Worm (Caenorhabditis elegans) whole organism, L1 larva: ENCODE results near the gene htz-1.

Experiments
- alr-1 ChIP-seq: fragments of 200-800 bp; sonication (Bioruptor generic); optimal IDR thresholded peaks from 2 replicates; lab custom pipeline; 2018; ENCODE audit warnings: borderline replicate concordance, mild to moderate bottlenecking, missing genetic modification characterization, missing compliant biosample characterization
- aly-2 ChIP-seq: fragments of 150-350 bp; optimal IDR thresholded peaks from 2 replicates; lab custom pipeline; 2014; ENCODE audit warnings: missing biosample characterization, missing genetic modification characterization
- ceh-8 ChIP-seq: fragments of 200-800 bp; sonication (Bioruptor generic); optimal IDR thresholded peaks from 2 replicates; lab custom pipeline; 2018; ENCODE audit warnings: mild to moderate bottlenecking, missing genetic modification characterization, moderate library complexity, missing compliant biosample characterization
- ceh-82 ChIP-seq, 3 experiments: fragments of 150-350 bp in 1 of 3; sonication (generic microtip) in 2 of 3; optimal IDR thresholded peaks; 2 replicates each; lab custom pipeline; 2014 to 2017; ENCODE audit warnings: missing biosample characterization in 3 of 3, missing genetic modification characterization in 3 of 3
- efl-1 ChIP-seq, 4 experiments: fragments of 150-350 bp; optimal IDR thresholded peaks in 3 of 4; peaks in 1 of 4; 1 replicate in 1 of 4; 2 replicates in 3 of 4; lab custom pipeline; 2014; ENCODE audit warnings: missing biosample characterization in 2 of 4, missing genetic modification characterization in 2 of 4, missing genetic modification reagents in 2 of 4
- elt-3 ChIP-seq, 6 experiments: fragments of 150-350 bp in 1 of 6; sonication (generic microtip); optimal IDR thresholded peaks; 2 replicates each; lab custom pipeline; 2017 to 2018; ENCODE audit warnings: missing biosample characterization in 6 of 6, missing genetic modification characterization in 6 of 6, inconsistent platforms in 1 of 6
- ets-5 ChIP-seq: fragments of 200-800 bp; sonication (Bioruptor generic); IDR thresholded peaks from 2 replicates; pipeline ENCODE4 v1.3.6; 2022; ENCODE audit warnings: missing genetic modification characterization, missing compliant biosample characterization
- fos-1 ChIP-seq: fragments of 150-350 bp; optimal IDR thresholded peaks from 2 replicates; lab custom pipeline; 2014; ENCODE audit warnings: missing biosample characterization, missing genetic modification characterization
- isw-1 ChIP-seq: fragments of 200-800 bp; sonication (Bioruptor generic); IDR thresholded peaks from 2 replicates; pipeline ENCODE4 v1.3.6; 2022; ENCODE audit warnings: missing genetic modification characterization, missing compliant biosample characterization
- jun-1 ChIP-seq: fragments of 150-350 bp; optimal IDR thresholded peaks from 2 replicates; lab custom pipeline; 2014; ENCODE audit warnings: missing biosample characterization, missing genetic modification reagents, missing genetic modification characterization
- lin-13 ChIP-seq: fragments of 150-350 bp; optimal IDR thresholded peaks from 2 replicates; lab custom pipeline; 2014; ENCODE audit warnings: missing biosample characterization, missing genetic modification reagents, missing genetic modification characterization
- lin-35 ChIP-seq, 2 experiments: fragments of 150-350 bp; optimal IDR thresholded peaks; 2 replicates each; lab custom pipeline; 2014; ENCODE audit warnings: missing biosample characterization in 2 of 2, missing genetic modification characterization in 2 of 2, missing genetic modification reagents in 2 of 2
- lir-3 ChIP-seq: sonication (generic microtip); optimal IDR thresholded peaks from 2 replicates; lab custom pipeline; 2016; ENCODE audit warnings: mild to moderate bottlenecking, missing genetic modification characterization, moderate library complexity, missing compliant biosample characterization; ENCODE audit not compliant: poor library complexity
- mab-9 ChIP-seq: fragments of 200-800 bp; sonication (Bioruptor generic); IDR thresholded peaks from 2 replicates; pipeline ENCODE4 v1.3.6; 2022; ENCODE audit warnings: missing genetic modification reagents, missing genetic modification characterization, missing compliant biosample characterization
- mef-2 ChIP-seq: fragments of 150-350 bp; optimal IDR thresholded peaks from 2 replicates; lab custom pipeline; 2014; ENCODE audit warnings: missing biosample characterization, missing genetic modification characterization
- nhr-12 ChIP-seq: sonication (generic microtip); optimal IDR thresholded peaks from 2 replicates; lab custom pipeline; 2017; ENCODE audit warnings: missing biosample characterization, missing genetic modification characterization
- nhr-20 ChIP-seq: sonication (generic microtip); optimal IDR thresholded peaks from 2 replicates; lab custom pipeline; 2016; ENCODE audit warnings: mild to moderate bottlenecking, missing genetic modification characterization, missing compliant biosample characterization
- nhr-237 ChIP-seq: fragments of 150-350 bp; optimal IDR thresholded peaks from 2 replicates; lab custom pipeline; 2014; ENCODE audit warnings: missing biosample characterization, missing genetic modification characterization
- nhr-28 ChIP-seq: fragments of 150-350 bp; optimal IDR thresholded peaks from 2 replicates; lab custom pipeline; 2014; ENCODE audit warnings: missing biosample characterization, missing genetic modification characterization
- nhr-47 ChIP-seq: sonication (generic microtip); optimal IDR thresholded peaks from 2 replicates; lab custom pipeline; 2016; ENCODE audit warnings: mild to moderate bottlenecking, missing genetic modification characterization, moderate library complexity, missing compliant biosample characterization
- nhr-84 ChIP-seq: sonication (generic microtip); optimal IDR thresholded peaks from 2 replicates; lab custom pipeline; 2017; ENCODE audit warnings: missing biosample characterization, missing genetic modification characterization
- nhr-85 ChIP-seq: sonication (generic microtip); peaks from one replicate; lab custom pipeline; 2016; ENCODE audit warnings: missing genetic modification characterization, inconsistent platforms, missing compliant biosample characterization
- nhr-90 ChIP-seq: sonication (generic microtip); optimal IDR thresholded peaks from 2 replicates; lab custom pipeline; 2016; ENCODE audit warnings: mild to moderate bottlenecking, missing genetic modification characterization, missing compliant biosample characterization; ENCODE audit not compliant: poor library complexity
- pag-3 ChIP-seq: sonication (generic microtip); optimal IDR thresholded peaks from 2 replicates; lab custom pipeline; 2017; ENCODE audit warnings: missing genetic modification characterization, mild to moderate bottlenecking, missing compliant biosample characterization, antibody characterized with exemption, borderline replicate concordance; ENCODE audit not compliant: insufficient read depth
- pqm-1 ChIP-seq: sonication (generic microtip); optimal IDR thresholded peaks from 3 replicates; lab custom pipeline; 2017; ENCODE audit warnings: missing biosample characterization, missing genetic modification characterization
- rnt-1 ChIP-seq: sonication (generic microtip); optimal IDR thresholded peaks from 2 replicates; lab custom pipeline; 2016; ENCODE audit warnings: mild to moderate bottlenecking, missing genetic modification characterization, moderate library complexity, missing compliant biosample characterization
- skn-1 ChIP-seq: fragments of 150-350 bp; optimal IDR thresholded peaks from 2 replicates; lab custom pipeline; 2014; ENCODE audit warnings: missing biosample characterization, missing genetic modification characterization
- sox-4 ChIP-seq: sonication (generic microtip); optimal IDR thresholded peaks from 2 replicates; lab custom pipeline; 2016; ENCODE audit warnings: missing genetic modification characterization, missing compliant biosample characterization
- sup-37 ChIP-seq: fragments of 200-800 bp; sonication (Bioruptor generic); optimal IDR thresholded peaks from 2 replicates; lab custom pipeline; 2018; ENCODE audit warnings: mild to moderate bottlenecking, missing genetic modification characterization, missing compliant biosample characterization
- tbx-2 ChIP-seq: sonication (generic microtip); optimal IDR thresholded peaks from 2 replicates; lab custom pipeline; 2016; ENCODE audit warnings: missing genetic modification characterization, missing compliant biosample characterization
- unc-130 ChIP-seq: fragments of 150-350 bp; optimal IDR thresholded peaks from 2 replicates; lab custom pipeline; 2017; ENCODE audit warnings: missing biosample characterization, missing genetic modification characterization, inconsistent platforms
- unc-30 ChIP-seq: sonication (generic microtip); optimal IDR thresholded peaks from 2 replicates; lab custom pipeline; 2017; ENCODE audit warnings: missing biosample characterization, missing genetic modification characterization
- unc-62 ChIP-seq: fragments of 150-350 bp; optimal IDR thresholded peaks from 2 replicates; lab custom pipeline; 2014; ENCODE audit warnings: missing biosample characterization, missing genetic modification reagents, missing genetic modification characterization
- unc-86 ChIP-seq: sonication (generic microtip); optimal IDR thresholded peaks from 2 replicates; lab custom pipeline; 2016; ENCODE audit warnings: missing genetic modification characterization, missing compliant biosample characterization
- vab-15 ChIP-seq: sonication (generic microtip); optimal IDR thresholded peaks from 2 replicates; lab custom pipeline; 2017; ENCODE audit warnings: missing genotype, mild to moderate bottlenecking, missing genetic modification characterization, missing compliant biosample characterization
- xbp-1 ChIP-seq: sonication (generic microtip); optimal IDR thresholded peaks from 2 replicates; lab custom pipeline; 2016; ENCODE audit warnings: missing genetic modification characterization, missing compliant biosample characterization
- zip-4 ChIP-seq: fragments of 200-800 bp; sonication (Bioruptor generic); optimal IDR thresholded peaks from 2 replicates; lab custom pipeline; 2018; ENCODE audit warnings: mild to moderate bottlenecking, missing genetic modification characterization, moderate library complexity, missing compliant biosample characterization
- ztf-11 ChIP-seq, 2 experiments: sonication (generic microtip); optimal IDR thresholded peaks; 2 replicates each; lab custom pipeline; 2016 to 2017; ENCODE audit warnings: missing genetic modification characterization in 2 of 2, missing biosample characterization in 1 of 2, missing compliant biosample characterization in 1 of 2

htz-1 gene

ce11 chrIV:4446884-4447283, 868 bp downstream of the htz-1 start (continued):
- TF ChIP-seq mab-9 (GFP tag; lab: Robert Waterston, UW), result no peak
- TF ChIP-seq rnt-1, result peak; percentile 41
- no peak for TF ChIP-seq pqm-1
- no peak for TF ChIP-seq unc-30 (tag; lab: Kevin White, UChicago)
- TF ChIP-seq lin-13 (GFP tag; lab: Kevin White, UChicago), result no peak
- TF ChIP-seq tbx-2 (tag; lab: Kevin White, UChicago), result no peak
- no peak for TF ChIP-seq sox-4 (tag; lab: Kevin White, UChicago)
- peak; percentile 46 to 59 for TF ChIP-seq lin-35 (GFP tag; optimal IDR thresholded peaks at IDR 0.05; lab: Kevin White, UChicago)
- TF ChIP-seq, all 84 proteins: peak for 26

ce11 chrIV:4447284-4447366, 1.1 kb downstream of the htz-1 start, which contains the start of gene chat-1:
Gene chat-1, plus strand, starts transcription at chrIV:4447331.
- TF ChIP-seq nhr-28 (tag; lab: Kevin White, UChicago) (no peak), nhr-20 (tag; lab: Kevin White, UChicago) (no peak), nhr-12 (tag; lab: Kevin White, UChicago) (no peak), pqm-1 (no peak), xbp-1 (tag; lab: Kevin White, UChicago) (no peak), zip-4 (no peak), ztf-11 (tag; optimal IDR thresholded peaks at IDR 0.05; lab: Kevin White, UChicago) (no peak), elt-3 (tag; optimal IDR thresholded peaks at IDR 0.05; lab: Kevin White, UChicago) (no peak), lir-3 (tag; lab: Kevin White, UChicago) (no peak), jun-1 (tag; lab: Kevin White, UChicago) (no peak), nhr-237 (no peak), skn-1 (tag; lab: Kevin White, UChicago) (no peak)

DNA sequence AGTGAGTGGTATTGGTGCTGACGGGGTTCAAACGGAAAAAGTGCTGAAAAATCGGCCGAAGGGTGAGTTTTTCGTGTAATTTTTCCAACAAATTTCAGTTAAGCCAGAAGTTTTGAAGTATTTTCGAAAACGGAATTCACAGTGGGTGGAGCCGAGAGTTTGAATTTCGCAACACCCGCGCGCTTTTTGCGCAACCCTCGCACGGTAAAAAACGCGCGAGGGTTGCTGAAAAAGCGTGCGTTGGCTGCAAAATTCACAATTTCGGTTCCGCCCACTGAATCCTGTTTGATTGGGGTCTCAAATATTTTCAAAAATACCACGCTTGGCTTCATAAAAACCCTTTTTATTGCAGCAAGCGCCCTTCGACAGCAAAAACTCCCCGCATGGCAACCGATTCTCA, 1.4 kb downstream of the htz-1 start:
- TF ChIP-seq unc-86 (tag; lab: Kevin White, UChicago) (no peak), lin-35 (GFP tag; optimal IDR thresholded peaks at IDR 0.05; lab: Kevin White, UChicago) (no peak), unc-130 (tag; lab: Kevin White, UChicago) (no peak), nhr-90 (no peak)

DNA sequence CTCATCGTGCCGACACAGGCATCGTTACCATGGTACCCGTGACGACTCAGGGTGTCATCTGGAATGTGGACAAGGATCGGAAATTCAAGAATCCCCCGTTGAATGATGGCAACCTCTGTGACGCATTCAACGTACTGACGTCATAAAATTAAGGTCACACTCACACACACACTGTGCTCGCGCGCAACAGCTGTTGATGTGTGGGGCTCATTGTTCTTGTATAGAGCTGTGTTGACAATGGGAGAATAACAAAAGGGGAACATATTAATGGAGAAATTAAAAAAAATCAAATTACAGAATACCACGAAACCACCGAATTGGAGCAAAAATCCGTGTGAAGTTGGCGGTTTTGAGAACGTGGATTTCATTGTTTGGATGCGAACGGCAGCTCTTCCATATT, 2.3 kb downstream of the htz-1 start:
- TF ChIP-seq vab-15 (tag; lab: Kevin White, UChicago), result no peak
- TF ChIP-seq sup-37 (GFP tag; lab: Kevin White, UChicago), result no peak
- no peak for TF ChIP-seq nhr-90
- TF ChIP-seq ets-5 (GFP tag; lab: Robert Waterston, UW), result no peak
- no peak for TF ChIP-seq nhr-28 (tag; lab: Kevin White, UChicago)
- TF ChIP-seq efl-1 (optimal IDR thresholded peaks at IDR 0.05; lab: Kevin White, UChicago), result no peak
- peak in 1 of 2 experiments; percentile 52 for TF ChIP-seq efl-1 (GFP tag; optimal IDR thresholded peaks at IDR 0.05 in 1 of 2; lab: Kevin White, UChicago)
- TF ChIP-seq isw-1 (GFP tag; lab: Robert Waterston, UW), result no peak
- peak; percentile 88 for TF ChIP-seq alr-1 (tag; lab: Kevin White, UChicago)
- TF ChIP-seq pag-3 (tag; lab: Kevin White, UChicago), result no peak
- no peak for TF ChIP-seq sox-4 (tag; lab: Kevin White, UChicago)

DNA sequence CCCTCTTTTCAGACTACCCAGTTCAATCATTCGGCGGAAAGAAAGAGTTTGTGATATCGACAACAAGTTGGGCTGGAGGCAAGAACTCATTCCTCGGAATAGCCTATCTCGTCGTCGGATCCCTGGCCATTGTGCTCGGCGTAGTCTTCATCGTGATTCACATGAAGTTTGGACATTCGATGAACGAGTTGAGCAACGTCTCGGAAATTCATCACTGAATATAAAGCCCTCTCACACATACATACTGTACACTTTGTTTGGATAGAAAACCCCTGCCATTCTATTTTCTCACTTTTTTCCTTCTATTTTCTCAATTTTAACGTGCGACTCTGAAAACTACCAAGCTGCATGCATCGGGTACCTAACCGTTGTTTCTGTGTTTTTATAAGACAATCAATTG, 3.4 kb downstream of the htz-1 start, which contains the start of gene R08C7.12:
TSS of gene R08C7.12 (plus strand) at position 301 of the 400 bp plus-strand sequence.
- TF ChIP-seq nhr-237 (no peak), nhr-85 (tag; lab: Kevin White, UChicago) (no peak), pag-3 (tag; lab: Kevin White, UChicago) (no peak), nhr-84 (tag; lab: Kevin White, UChicago) (no peak), fos-1 (tag; lab: Kevin White, UChicago) (no peak), aly-2 (tag; lab: Kevin White, UChicago) (no peak), unc-62 (GFP tag; lab: Kevin White, UChicago) (no peak), ceh-8 (GFP tag; lab: Kevin White, UChicago) (no peak), nhr-47 (tag; lab: Kevin White, UChicago) (no peak), nhr-28 (tag; lab: Kevin White, UChicago) (no peak), isw-1 (GFP tag; lab: Robert Waterston, UW) (no peak), rnt-1 (no peak), ceh-82 (tag; optimal IDR thresholded peaks at IDR 0.05; lab: Kevin White, UChicago) (no peak), nhr-12 (tag; lab: Kevin White, UChicago) (no peak), skn-1 (tag; lab: Kevin White, UChicago) (no peak), mef-2 (tag; lab: Kevin White, UChicago) (no peak)
